Fruit fly (Drosophila melanogaster): ENCODE results near the gene CG14270.

CG14270 gene

DNA sequence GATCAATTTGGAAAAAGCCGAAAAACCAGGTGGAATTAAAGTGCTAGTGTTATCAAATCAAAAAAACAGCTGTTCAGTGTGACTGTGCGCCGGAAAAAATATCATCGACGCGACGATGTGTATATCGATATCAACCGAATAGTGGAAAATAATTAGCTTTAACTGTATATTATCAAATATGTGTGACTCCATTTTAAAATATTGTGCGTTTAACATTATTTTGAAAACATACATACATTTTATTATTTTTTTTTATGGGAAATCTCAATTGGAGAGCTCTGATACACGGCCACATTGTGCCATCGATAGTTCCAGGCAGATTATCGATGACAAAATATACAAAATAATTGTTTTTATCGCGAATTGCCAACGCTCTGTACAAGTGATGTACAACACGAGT is at the start of gene CG14270, which contains the start of gene CG10803:
Gene CG14270 (minus strand): TSS at position 75 of the 400 bp plus-strand sequence.
Gene CG10803 (plus strand): TSS at position 347 of the 400 bp plus-strand sequence.
- no peak for TF ChIP-seq h (optimal IDR thresholded peaks at IDR 0.05)
- TF ChIP-seq ttk (optimal IDR thresholded peaks at IDR 0.05): no peak
- TF ChIP-seq Sin3A (optimal IDR thresholded peaks at IDR 0.05): no peak
- no peak for TF ChIP-seq insv (optimal IDR thresholded peaks at IDR 0.05)
- no peak for TF ChIP-seq Myc (optimal IDR thresholded peaks at IDR 0.05)
- TF ChIP-seq psq (optimal IDR thresholded peaks at IDR 0.05): no peak

DNA sequence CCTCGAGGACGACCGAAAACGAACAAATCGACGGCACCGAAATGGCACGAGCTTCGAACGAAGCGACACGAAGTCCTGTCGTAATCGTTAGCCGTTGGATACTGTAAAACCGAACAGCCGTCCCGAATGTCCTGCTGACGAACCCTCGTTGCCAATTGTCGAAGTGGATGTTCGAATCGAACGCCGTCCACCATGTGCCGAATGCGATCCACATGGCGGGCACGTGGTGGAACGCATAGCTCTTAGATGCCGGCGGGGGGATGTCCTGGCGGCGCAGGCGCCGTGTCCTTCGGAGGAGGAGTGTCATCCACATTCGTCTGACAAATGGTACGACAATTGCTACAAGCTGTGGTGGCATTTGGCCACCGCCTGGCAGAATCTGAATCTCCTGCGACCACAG is 45.5 kb upstream of the CG14270 start:
- TF ChIP-seq ttk (optimal IDR thresholded peaks at IDR 0.05): no peak
- TF ChIP-seq Sin3A (optimal IDR thresholded peaks at IDR 0.05): no peak
- TF ChIP-seq h (optimal IDR thresholded peaks at IDR 0.05): no peak
- TF ChIP-seq insv (optimal IDR thresholded peaks at IDR 0.05): no peak
- TF ChIP-seq Myc (optimal IDR thresholded peaks at IDR 0.05): no peak
- no peak for TF ChIP-seq psq (optimal IDR thresholded peaks at IDR 0.05)

DNA sequence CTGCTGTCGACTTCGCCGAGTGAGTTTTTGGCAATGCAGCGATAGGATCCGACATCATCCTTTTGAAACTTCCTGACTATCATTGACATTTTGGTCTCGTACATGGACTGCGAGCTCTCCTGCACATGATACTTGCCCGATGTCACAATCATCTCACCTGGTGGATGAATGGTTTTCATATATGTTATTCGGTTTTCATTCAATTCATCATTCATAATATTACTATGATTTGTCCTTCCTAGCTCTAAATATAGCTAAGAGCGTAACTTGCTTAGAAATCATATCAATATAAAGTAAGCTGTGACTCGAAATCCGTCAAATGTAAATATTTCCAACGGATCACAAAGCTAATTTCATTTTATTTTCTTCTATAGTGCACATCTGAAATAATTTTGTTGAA is 28.8 kb upstream of the CG14270 start, which contains the start of gene CG13021:
Gene CG13021 (plus strand): TSS at position 301 of the 400 bp plus-strand sequence.
- TF ChIP-seq Myc (optimal IDR thresholded peaks at IDR 0.05) (no peak), h (optimal IDR thresholded peaks at IDR 0.05) (no peak), Sin3A (optimal IDR thresholded peaks at IDR 0.05) (no peak), ttk (optimal IDR thresholded peaks at IDR 0.05) (no peak), insv (optimal IDR thresholded peaks at IDR 0.05) (no peak), psq (optimal IDR thresholded peaks at IDR 0.05) (no peak)

DNA sequence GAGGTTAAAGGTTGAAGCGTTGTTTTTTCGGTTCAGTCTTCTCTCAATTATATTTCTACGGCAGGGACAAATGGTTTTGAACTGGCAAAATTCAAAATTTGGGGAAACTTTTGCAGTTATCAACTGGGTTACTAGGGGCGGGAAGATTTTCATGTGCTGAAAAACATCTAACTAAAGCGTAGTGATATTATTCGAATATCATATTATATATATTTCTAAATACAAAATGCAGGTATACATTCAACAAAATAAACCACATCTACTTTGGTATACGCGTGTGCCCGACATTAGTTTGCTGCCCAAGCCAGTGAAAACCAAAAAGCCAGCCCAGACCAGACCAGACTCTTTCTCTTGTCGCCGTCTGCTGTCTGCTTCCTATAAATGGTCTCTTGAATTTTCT is 19.6 kb upstream of the CG14270 start, which contains the start of gene Gas8:
Gene Gas8 (minus strand): TSS at position 101 of the 400 bp plus-strand sequence.
- TF ChIP-seq insv (optimal IDR thresholded peaks at IDR 0.05) (no peak), ttk (optimal IDR thresholded peaks at IDR 0.05) (no peak), Sin3A (optimal IDR thresholded peaks at IDR 0.05) (no peak), h (optimal IDR thresholded peaks at IDR 0.05) (no peak), psq (optimal IDR thresholded peaks at IDR 0.05) (no peak), Myc (optimal IDR thresholded peaks at IDR 0.05) (no peak)

DNA sequence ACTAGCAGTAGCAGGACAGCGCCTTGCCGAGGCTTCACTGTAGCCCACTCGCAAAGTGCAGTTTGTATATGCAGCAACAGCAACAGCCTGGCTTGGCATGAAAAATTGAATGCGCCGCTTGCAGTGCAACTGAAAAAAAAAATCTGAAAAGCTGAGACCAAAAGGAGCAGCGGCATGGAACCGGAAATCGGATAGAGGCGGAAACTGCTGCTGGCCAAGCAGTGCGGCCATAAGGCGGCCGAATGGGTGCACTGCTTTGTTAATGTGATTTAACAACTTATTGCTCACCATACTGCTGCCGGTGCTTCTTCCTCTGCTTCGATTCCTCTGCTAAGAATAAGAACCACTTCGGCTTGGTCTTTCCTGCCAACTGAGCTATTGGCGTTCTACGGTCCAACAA is 19.1 kb upstream of the CG14270 start:
- TF ChIP-seq psq (optimal IDR thresholded peaks at IDR 0.05): no peak
- no peak for TF ChIP-seq ttk (optimal IDR thresholded peaks at IDR 0.05)
- TF ChIP-seq insv (optimal IDR thresholded peaks at IDR 0.05): no peak
- no peak for TF ChIP-seq h (optimal IDR thresholded peaks at IDR 0.05)
- TF ChIP-seq Sin3A (optimal IDR thresholded peaks at IDR 0.05): no peak
- TF ChIP-seq Myc (optimal IDR thresholded peaks at IDR 0.05): no peak

DNA sequence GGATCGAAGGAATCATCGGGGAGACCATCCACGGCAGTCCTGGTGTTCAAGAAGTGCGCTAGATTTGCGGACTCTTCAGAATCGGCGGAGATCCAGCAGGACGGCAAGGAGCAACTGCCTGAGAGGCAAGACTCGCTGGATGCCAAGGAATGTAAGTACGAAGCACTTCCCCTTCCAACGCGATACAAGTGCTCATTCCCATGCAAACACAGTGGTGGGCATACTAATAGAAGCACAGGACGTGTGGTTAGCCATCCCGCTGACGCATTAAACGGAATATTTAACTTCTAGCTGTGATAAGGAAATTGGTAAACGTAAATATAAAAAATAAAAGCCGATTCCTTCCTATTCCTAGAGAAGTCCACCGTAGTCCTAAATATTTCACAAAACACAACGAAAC is 693 bp upstream of the CG14270 start:
- TF ChIP-seq ttk (optimal IDR thresholded peaks at IDR 0.05) (no peak), insv (optimal IDR thresholded peaks at IDR 0.05) (no peak), h (optimal IDR thresholded peaks at IDR 0.05) (no peak), psq (optimal IDR thresholded peaks at IDR 0.05) (no peak), Sin3A (optimal IDR thresholded peaks at IDR 0.05) (no peak), Myc (optimal IDR thresholded peaks at IDR 0.05) (no peak)

DNA sequence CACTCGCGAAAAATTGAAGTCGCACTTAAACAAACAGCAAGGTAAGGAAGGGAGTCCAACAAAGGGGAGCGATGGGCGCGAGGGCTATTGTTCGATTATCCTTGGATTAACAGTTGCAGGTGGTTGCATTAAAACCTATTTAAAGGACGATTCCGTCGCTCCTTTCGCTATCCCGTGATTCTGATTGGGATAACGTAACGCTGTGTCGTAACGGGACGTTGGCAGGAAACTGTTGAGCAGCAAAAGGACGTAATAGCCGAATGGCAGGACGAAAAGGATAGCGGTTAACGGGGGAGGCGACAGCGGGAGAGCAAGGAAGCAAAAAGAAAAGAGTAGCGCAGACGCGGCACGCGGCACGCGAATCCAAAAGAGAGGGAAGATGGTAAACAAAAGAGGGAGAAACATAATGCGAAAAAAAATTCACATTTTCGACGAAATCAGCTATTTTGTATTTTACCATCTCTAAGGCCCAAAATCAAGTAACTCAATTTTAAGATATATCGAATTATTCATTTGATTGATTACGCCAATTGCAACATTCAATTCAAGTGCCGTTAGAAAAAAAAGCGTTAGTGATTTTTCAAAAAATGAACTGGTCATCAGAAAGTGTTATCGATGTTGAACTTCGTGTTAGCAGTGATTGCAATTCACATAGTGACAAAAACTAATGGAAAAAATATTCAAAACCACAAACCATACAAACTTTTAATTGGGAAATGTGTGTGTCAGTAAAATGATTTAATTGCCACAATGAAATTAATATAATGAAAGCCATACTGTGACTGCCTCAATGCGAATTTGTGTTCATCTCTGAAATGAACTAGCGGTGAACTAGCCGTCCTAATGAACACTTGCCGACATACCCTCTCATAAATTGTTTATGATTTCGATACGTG is 2.8 kb downstream of the CG14270 start, which contains the start of the genes CG10804 and CG10802:
Gene CG10804 (minus strand): TSS at position 204 of the 896 bp plus-strand sequence.
Gene CG10802 (plus strand): TSS at position 847 of the 896 bp plus-strand sequence.
- TF ChIP-seq ttk (optimal IDR thresholded peaks at IDR 0.05): no peak
- TF ChIP-seq Sin3A (optimal IDR thresholded peaks at IDR 0.05): no peak
- no peak for TF ChIP-seq insv (optimal IDR thresholded peaks at IDR 0.05)
- no peak for TF ChIP-seq Myc (optimal IDR thresholded peaks at IDR 0.05)
- TF ChIP-seq psq (optimal IDR thresholded peaks at IDR 0.05): no peak
- TF ChIP-seq h (optimal IDR thresholded peaks at IDR 0.05): no peak

DNA sequence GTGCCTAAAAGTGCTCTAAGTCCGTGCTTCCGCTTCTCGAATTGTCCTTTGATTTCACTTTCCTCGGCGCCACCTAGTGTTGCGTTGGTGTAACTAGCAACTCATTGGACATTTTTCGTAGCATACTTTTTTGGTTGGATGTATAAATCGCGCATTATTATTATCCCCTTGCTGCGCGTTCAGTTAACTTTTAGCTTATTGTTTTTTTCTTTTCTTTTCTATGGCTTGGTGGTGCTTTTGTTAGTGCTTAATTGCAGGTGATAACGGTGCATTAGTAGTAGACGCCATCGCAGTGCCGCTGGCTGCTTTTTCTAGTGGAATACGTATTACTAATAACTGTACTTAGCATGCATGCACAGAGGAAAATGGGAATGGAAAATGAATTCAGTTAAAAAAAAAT is 4.1 kb downstream of the CG14270 start:
- TF ChIP-seq h (optimal IDR thresholded peaks at IDR 0.05) (no peak), insv (optimal IDR thresholded peaks at IDR 0.05) (no peak), psq (optimal IDR thresholded peaks at IDR 0.05) (no peak), ttk (optimal IDR thresholded peaks at IDR 0.05) (no peak), Myc (optimal IDR thresholded peaks at IDR 0.05) (no peak), Sin3A (optimal IDR thresholded peaks at IDR 0.05) (no peak)

DNA sequence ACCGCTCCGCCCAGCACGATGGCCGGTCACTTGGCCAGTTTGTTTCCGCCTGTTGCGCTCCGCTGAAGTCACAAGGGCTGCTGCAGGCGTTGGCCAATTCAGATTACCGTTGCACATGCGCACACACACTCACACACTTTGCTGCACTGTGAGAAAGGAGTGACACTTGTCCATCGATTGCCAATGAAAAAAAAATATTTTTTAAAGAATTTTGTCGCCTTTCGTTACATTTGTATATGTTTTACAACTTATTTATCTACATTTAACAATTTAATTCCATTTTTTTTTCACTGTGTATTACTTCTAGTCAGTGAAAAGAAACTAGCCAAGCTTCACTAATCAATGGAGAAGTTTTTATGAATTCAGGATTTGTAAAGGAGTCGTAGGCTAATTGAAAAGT is 9.2 kb downstream of the CG14270 start:
- TF ChIP-seq h (optimal IDR thresholded peaks at IDR 0.05) (no peak), ttk (optimal IDR thresholded peaks at IDR 0.05) (no peak), Myc (optimal IDR thresholded peaks at IDR 0.05) (no peak), insv (optimal IDR thresholded peaks at IDR 0.05) (no peak), Sin3A (optimal IDR thresholded peaks at IDR 0.05) (no peak), psq (optimal IDR thresholded peaks at IDR 0.05) (no peak)

DNA sequence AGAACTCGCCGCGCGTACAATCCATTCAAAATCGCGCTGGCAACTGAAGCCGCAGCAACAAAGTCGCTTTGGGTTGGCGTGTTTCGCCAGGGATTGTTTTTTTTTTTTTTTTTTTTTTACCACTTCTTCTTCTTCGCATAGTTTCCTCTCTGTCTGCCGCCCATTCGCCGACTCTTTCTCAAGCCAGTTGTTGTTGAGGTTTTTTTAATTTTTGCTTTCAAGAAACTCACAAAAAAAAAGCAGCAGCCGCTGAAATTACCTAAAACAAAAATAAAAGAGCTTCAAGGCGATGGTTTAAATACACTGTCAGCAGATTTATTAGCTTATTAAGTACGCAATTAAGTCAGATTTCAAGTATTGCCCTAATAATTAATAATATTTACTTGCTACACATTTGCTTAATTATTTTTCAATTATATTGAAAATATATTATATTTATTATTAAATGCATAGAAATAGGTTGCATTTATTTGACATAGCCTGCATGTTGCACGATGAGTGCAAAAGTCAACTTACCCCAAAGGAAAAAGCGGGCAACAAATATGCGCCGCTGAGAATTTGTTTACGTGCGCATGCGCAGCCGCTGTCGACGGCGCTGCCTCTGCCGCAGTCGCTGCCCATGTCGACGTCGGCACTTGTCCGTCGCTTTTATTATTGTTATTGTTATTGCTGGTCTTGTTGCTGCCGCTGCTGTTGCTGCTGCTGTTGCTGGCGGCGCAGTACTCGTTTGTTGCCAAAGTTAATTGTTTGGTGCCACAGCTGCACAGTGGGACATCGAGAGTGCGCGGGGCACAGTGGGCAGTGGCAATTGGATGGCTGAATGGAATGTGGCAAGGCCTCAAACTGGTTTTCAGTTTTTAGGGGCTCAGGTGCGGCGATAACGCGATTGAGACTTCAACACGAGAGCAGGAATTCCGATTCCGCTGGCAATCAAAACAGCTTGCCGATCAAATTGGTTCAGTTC is 10.4 kb downstream of the CG14270 start, which contains the start of gene CG12206:
Gene CG12206 (minus strand): TSS at position 49 of the 964 bp plus-strand sequence.
- no peak for TF ChIP-seq psq (optimal IDR thresholded peaks at IDR 0.05)
- no peak for TF ChIP-seq Sin3A (optimal IDR thresholded peaks at IDR 0.05)
- no peak for TF ChIP-seq insv (optimal IDR thresholded peaks at IDR 0.05)
- no peak for TF ChIP-seq ttk (optimal IDR thresholded peaks at IDR 0.05)
- no peak for TF ChIP-seq h (optimal IDR thresholded peaks at IDR 0.05)
- no peak for TF ChIP-seq Myc (optimal IDR thresholded peaks at IDR 0.05)

DNA sequence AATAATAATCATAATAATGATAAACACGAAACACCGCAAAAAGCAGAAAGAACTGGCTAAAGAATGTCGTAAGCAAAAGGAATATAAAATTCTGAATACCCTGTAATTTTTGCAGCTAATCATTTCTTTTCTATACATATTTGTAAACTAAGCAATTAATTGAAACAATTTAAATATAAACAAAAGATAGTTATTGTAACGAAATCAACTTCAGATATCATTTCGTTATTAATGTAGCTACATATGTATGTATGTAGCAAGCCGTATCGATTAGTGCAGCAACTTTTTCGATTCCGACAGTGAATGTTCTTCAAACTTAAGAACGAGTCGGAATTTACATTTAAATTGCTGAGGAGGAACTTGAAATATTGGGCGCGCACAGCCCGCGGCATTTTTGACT is 11.5 kb downstream of the CG14270 start:
- TF ChIP-seq psq (optimal IDR thresholded peaks at IDR 0.05) (no peak), Myc (optimal IDR thresholded peaks at IDR 0.05) (no peak), Sin3A (optimal IDR thresholded peaks at IDR 0.05) (no peak), insv (optimal IDR thresholded peaks at IDR 0.05) (no peak), h (optimal IDR thresholded peaks at IDR 0.05) (no peak), ttk (optimal IDR thresholded peaks at IDR 0.05) (no peak)
